Worm (Caenorhabditis elegans): Measurements from ENCODE around the gene snu-23.

- no peak for TF ChIP-seq sptf-1 (tag; optimal IDR thresholded peaks at IDR 0.05)
- TF ChIP-seq lsy-2 (tag; optimal IDR thresholded peaks at IDR 0.05), result no peak
- no peak for TF ChIP-seq nhr-12 (tag; optimal IDR thresholded peaks at IDR 0.05)
- no peak for TF ChIP-seq elt-3 (tag; optimal IDR thresholded peaks at IDR 0.05)
- no peak for TF ChIP-seq nhr-237 (tag; optimal IDR thresholded peaks at IDR 0.05)
- TF ChIP-seq ceh-83 (GFP tag; optimal IDR thresholded peaks at IDR 0.05), result no peak
- TF ChIP-seq hlh-1 (tag; optimal IDR thresholded peaks at IDR 0.05), result no peak
- TF ChIP-seq mep-1 (tag; optimal IDR thresholded peaks at IDR 0.05), result no peak
- no peak for TF ChIP-seq snpc-4 (tag; optimal IDR thresholded peaks at IDR 0.05)
Measured at ce11 chrIII:7758562-7758961, 11.4 kb downstream of the snu-23 start, which contains the start of gene pcp-1.
